Worm (Caenorhabditis elegans) whole organism, mixed stage, embryonic: ENCODE measurements around the gene lias-1.

Source experiments
- bed-3 ChIP-seq: fragments of 200-800 bp; sonication (Bioruptor generic); optimal IDR thresholded peaks from 3 replicates; lab custom pipeline; 2018; ENCODE audit warnings: mild to moderate bottlenecking, missing genetic modification characterization, moderate library complexity, missing compliant biosample characterization
- blmp-1 ChIP-seq: fragments of 150-350 bp; optimal IDR thresholded peaks from 2 replicates; lab custom pipeline; 2014; ENCODE audit warnings: missing biosample characterization, missing genetic modification characterization
- ceh-83 ChIP-seq: fragments of 200-800 bp; sonication (Bioruptor generic); optimal IDR thresholded peaks from 2 replicates; lab custom pipeline; 2018; ENCODE audit warnings: mild to moderate bottlenecking, missing genetic modification characterization, missing compliant biosample characterization
- cnd-1 ChIP-seq: fragments of 200-800 bp; sonication (Bioruptor generic); optimal IDR thresholded peaks from 2 replicates; lab custom pipeline; 2018; ENCODE audit warnings: mild to moderate bottlenecking, missing genetic modification characterization, missing compliant biosample characterization
- lin-32 ChIP-seq: fragments of 200-800 bp; sonication (Bioruptor generic); optimal IDR thresholded peaks from 2 replicates; lab custom pipeline; 2018; ENCODE audit warnings: mild to moderate bottlenecking, missing genetic modification characterization, missing compliant biosample characterization
- mls-2 ChIP-seq: sonication (generic microtip); optimal IDR thresholded peaks from 2 replicates; lab custom pipeline; 2016; ENCODE audit warnings: mild to moderate bottlenecking, missing genetic modification characterization, moderate library complexity, missing compliant biosample characterization
- snpc-4 ChIP-seq: fragments of 150-350 bp; optimal IDR thresholded peaks from 2 replicates; lab custom pipeline; 2014; ENCODE audit warnings: missing biosample characterization, missing genetic modification characterization
- unc-62 ChIP-seq: fragments of 150-350 bp; optimal IDR thresholded peaks from 2 replicates; lab custom pipeline; 2014; ENCODE audit warnings: missing biosample characterization, missing genetic modification reagents, missing genetic modification characterization

DNA sequence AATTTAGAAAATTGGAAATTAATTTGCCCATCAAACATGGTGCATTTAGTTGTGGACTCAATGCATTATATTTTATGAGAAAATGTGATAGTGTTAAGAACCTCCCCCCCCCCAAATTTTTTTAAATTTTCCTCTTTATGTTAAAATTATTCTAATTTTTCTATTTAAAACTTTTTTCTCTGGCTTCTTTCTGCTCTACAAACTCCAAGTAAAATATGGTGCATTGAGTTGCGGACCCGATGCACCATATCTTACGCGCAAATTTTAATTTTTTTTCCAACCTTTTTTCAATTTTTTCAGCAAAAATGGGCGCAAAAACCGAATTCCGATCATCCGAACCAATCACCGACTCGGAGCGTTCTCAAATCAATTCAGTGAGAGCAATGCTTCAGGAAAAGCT, 22.6 kb downstream of the lias-1 start, which contains the start of gene C34C12.6:
- TF ChIP-seq unc-62 (GFP tag; lab: Kevin White, UChicago) (no peak), snpc-4 (tag; lab: Kevin White, UChicago) (no peak), cnd-1 (tag; lab: Kevin White, UChicago) (no peak), ceh-83 (GFP tag; lab: Kevin White, UChicago) (no peak), mls-2 (tag; lab: Kevin White, UChicago) (no peak), lin-32 (GFP tag; lab: Kevin White, UChicago) (no peak), blmp-1 (no peak), bed-3 (no peak)
